Fruit fly (Drosophila melanogaster): Measurements from ENCODE around the gene Secp43.

DNA sequence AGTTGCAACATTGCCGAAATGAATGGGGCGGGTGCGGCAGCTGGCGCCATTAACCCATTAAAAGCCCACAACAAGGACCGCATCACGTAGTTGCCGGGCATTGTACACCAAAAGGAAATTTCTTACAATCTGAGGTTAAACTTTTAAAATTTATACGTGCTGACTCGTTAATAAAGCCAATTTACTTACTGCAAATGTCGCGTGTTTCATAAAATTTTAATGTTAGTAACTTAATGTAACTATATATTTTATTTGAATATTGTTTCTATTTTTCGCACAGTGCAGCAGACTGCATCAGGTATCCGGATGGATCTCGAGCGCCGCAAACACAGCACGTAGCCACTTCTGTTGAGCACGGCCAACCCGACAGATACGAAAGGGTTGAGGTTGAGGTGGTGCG is 37.4 kb downstream of the Secp43 start:
- TF ChIP-seq psq (optimal IDR thresholded peaks at IDR 0.05) (no peak), pan (optimal IDR thresholded peaks at IDR 0.05) (no peak)

Measured in whole organism.